Worm (Caenorhabditis elegans) whole organism, late embryonic: ENCODE data around the gene pho-1.

Experiments
- F13H6.1 ChIP-seq: sonication (generic microtip); optimal IDR thresholded peaks from 2 replicates; lab custom pipeline; 2016; ENCODE audit warnings: missing genetic modification characterization, missing compliant biosample characterization
- nhr-11 ChIP-seq: fragments of 150-350 bp; optimal IDR thresholded peaks from 2 replicates; lab custom pipeline; 2014; ENCODE audit warnings: missing biosample characterization, missing genetic modification characterization
- pag-3 ChIP-seq: sonication (generic microtip); optimal IDR thresholded peaks from 2 replicates; lab custom pipeline; 2016; ENCODE audit warnings: missing compliant biosample characterization, missing genetic modification characterization, borderline replicate concordance

- no peak for TF ChIP-seq F13H6.1 (tag; lab: Kevin White, UChicago)
- no peak for TF ChIP-seq nhr-11
- TF ChIP-seq pag-3 (tag; lab: Kevin White, UChicago), result no peak
Measured at ce11 chrII:5228662-5229061, 7.0 kb downstream of the pho-1 start.
